Fruit fly (Drosophila melanogaster): Measurements from ENCODE around the gene Vha100-1.

The Vha100-1 gene

dm6 chr3R:29091609-29092008 lies 39.4 kb upstream of the Vha100-1 start (continued):
- peak; percentile 31 for TF ChIP-seq esn (GFP tag; optimal IDR thresholded peaks at IDR 0.05)
- TF ChIP-seq CG31627 (GFP tag; optimal IDR thresholded peaks at IDR 0.05) = peak; percentile 27
- TF ChIP-seq net (GFP tag; optimal IDR thresholded peaks at IDR 0.05) = peak; percentile 4
- TF ChIP-seq spab (GFP tag; optimal IDR thresholded peaks at IDR 0.05) = peak; percentile 56
- peak; percentile 14 for TF ChIP-seq Hr4 (GFP tag; optimal IDR thresholded peaks at IDR 0.05)
- peak; percentile 4 for TF ChIP-seq CG9139 (GFP tag; optimal IDR thresholded peaks at IDR 0.05)
- peak; percentile 38 for TF ChIP-seq Sox14 (GFP tag; optimal IDR thresholded peaks at IDR 0.05)
- TF ChIP-seq salr (GFP tag; optimal IDR thresholded peaks at IDR 0.05) = peak; percentile 4 to 31
- no peak for TF ChIP-seq CG16779 (tag; optimal IDR thresholded peaks at IDR 0.05)
- peak; percentile 45 for TF ChIP-seq Met (GFP tag; optimal IDR thresholded peaks at IDR 0.05)
- TF ChIP-seq CG6276 (GFP tag; optimal IDR thresholded peaks at IDR 0.05) = no peak
- TF ChIP-seq CG8319 (GFP tag; optimal IDR thresholded peaks at IDR 0.05) = peak; percentile 17
- TF ChIP-seq svp (GFP tag) = no peak
- TF ChIP-seq CG11762 (GFP tag; optimal IDR thresholded peaks at IDR 0.05; ENCODE audit: insufficient read depth) = no peak
- TF ChIP-seq fd59A (GFP tag; optimal IDR thresholded peaks at IDR 0.05) = peak; percentile 60
- TF ChIP-seq Eip75B (GFP tag; optimal IDR thresholded peaks at IDR 0.05) = peak; percentile 44
- TF ChIP-seq CG15336 (GFP tag; IDR thresholded peaks at IDR 0.05) = 0 out of 2 replicates have a peak, but pooled peaks have one; percentile 13
- peak; percentile 63 for TF ChIP-seq CG3032 (tag; optimal IDR thresholded peaks at IDR 0.05)
- peak; percentile 59 for TF ChIP-seq CG10669 (GFP tag; optimal IDR thresholded peaks at IDR 0.05)
- TF ChIP-seq CG34406 (GFP tag; optimal IDR thresholded peaks at IDR 0.05) = peak; percentile 27
- peak; percentile 31 for TF ChIP-seq CG6792 (GFP tag; optimal IDR thresholded peaks at IDR 0.05)
- peak; percentile 18 for TF ChIP-seq CG8632 (GFP tag; optimal IDR thresholded peaks at IDR 0.05)
- TF ChIP-seq CG6163 (GFP tag; IDR thresholded peaks at IDR 0.05) = peak; percentile 50; the same call in 2 of the 3 replicates
- peak; percentile 27 to 52 for TF ChIP-seq ss (GFP tag; optimal IDR thresholded peaks at IDR 0.05)

- TF ChIP-seq CG7368 (GFP tag; optimal IDR thresholded peaks at IDR 0.05) (peak; percentile 35), Met (GFP tag; optimal IDR thresholded peaks at IDR 0.05) (no peak), salr (GFP tag; optimal IDR thresholded peaks at IDR 0.05) (peak in 1 of 2 experiments; percentile 58), net (GFP tag; optimal IDR thresholded peaks at IDR 0.05) (peak; percentile 44), achi (GFP tag; optimal IDR thresholded peaks at IDR 0.05) (peak; percentile 68), CG15336 (GFP tag; IDR thresholded peaks at IDR 0.05) (peak; percentile 59; the same call in 1 of the 2 replicates), Smox (GFP tag; optimal IDR thresholded peaks at IDR 0.05) (no peak), CG34406 (GFP tag; optimal IDR thresholded peaks at IDR 0.05) (peak; percentile 31), ss (GFP tag; optimal IDR thresholded peaks at IDR 0.05) (peak; percentile 39 to 43), esn (GFP tag; optimal IDR thresholded peaks at IDR 0.05) (peak; percentile 33), CG11902 (GFP tag; optimal IDR thresholded peaks at IDR 0.05) (no peak), eg (GFP tag; IDR thresholded peaks at IDR 0.05) (0 out of 3 replicates have a peak, but pooled peaks have one; percentile 46), dac (GFP tag; optimal IDR thresholded peaks at IDR 0.05) (no peak), CG16779 (tag; optimal IDR thresholded peaks at IDR 0.05) (peak; percentile 47), fd85E (GFP tag; optimal IDR thresholded peaks at IDR 0.05) (no peak), cyc (GFP tag; optimal IDR thresholded peaks at IDR 0.05) (no peak), CG4318 (GFP tag; optimal IDR thresholded peaks at IDR 0.05) (no peak), CG10631 (GFP tag; optimal IDR thresholded peaks at IDR 0.05) (peak; percentile 69), Sox14 (GFP tag; optimal IDR thresholded peaks at IDR 0.05) (peak; percentile 71), Blimp-1 (GFP tag; optimal IDR thresholded peaks at IDR 0.05) (no peak), spab (GFP tag; optimal IDR thresholded peaks at IDR 0.05) (peak; percentile 71), svp (GFP tag) (no peak), Hr38 (GFP tag; optimal IDR thresholded peaks at IDR 0.05) (no peak), CG6808 (GFP tag; optimal IDR thresholded peaks at IDR 0.05) (peak; percentile 72), Eip75B (GFP tag; optimal IDR thresholded peaks at IDR 0.05) (peak; percentile 61), CG8119 (GFP tag; IDR thresholded peaks at IDR 0.05) (peak; percentile 66), vri (GFP tag; optimal IDR thresholded peaks at IDR 0.05) (no peak), pdm3 (GFP tag; optimal IDR thresholded peaks at IDR 0.05) (peak; percentile 47), Eip78C (GFP tag) (peak; percentile 88), Ets96B (tag; optimal IDR thresholded peaks at IDR 0.05) (peak; percentile 77), Sox102F (GFP tag; optimal IDR thresholded peaks at IDR 0.05) (no peak), CG6854 (GFP tag; optimal IDR thresholded peaks at IDR 0.05) (no peak), fkh (GFP tag; optimal IDR thresholded peaks at IDR 0.05) (no peak), dsx (GFP tag; optimal IDR thresholded peaks at IDR 0.05; ENCODE audit: poor library complexity, severe bottlenecking) (peak; percentile 59), Hr4 (GFP tag; optimal IDR thresholded peaks at IDR 0.05) (no peak), Ets21C (GFP tag; optimal IDR thresholded peaks at IDR 0.05) (no peak), OdsH (GFP tag; optimal IDR thresholded peaks at IDR 0.05) (peak; percentile 54), CG8632 (GFP tag; optimal IDR thresholded peaks at IDR 0.05) (no peak)
Observed at dm6 chr3R:29094152-29094551, 36.8 kb upstream of the Vha100-1 start.

Data from whole organism, prepupa.